Fruit fly (Drosophila melanogaster) whole organism, adult: ENCODE results near the gene SMC1.

Experiments
- CG11617 ChIP-seq: fragments of 200-800 bp; sonication (Bioruptor generic); optimal IDR thresholded peaks from 2 replicates; lab custom pipeline; 2017; ENCODE audit warnings: mild to moderate bottlenecking, missing biosample characterization, missing genetic modification reagents, missing genetic modification characterization
- CG12768 ChIP-seq: fragments of 200-800 bp; sonication (Bioruptor generic); optimal IDR thresholded peaks from 2 replicates; lab custom pipeline; 2017; ENCODE audit warnings: missing biosample characterization, missing genetic modification characterization, mild to moderate bottlenecking, moderate library complexity, missing genetic modification reagents
- CG14711 ChIP-seq: fragments of 200-800 bp; sonication (Bioruptor generic); optimal IDR thresholded peaks from 2 replicates; lab custom pipeline; 2018; ENCODE audit warnings: missing biosample characterization, mild to moderate bottlenecking, missing genetic modification characterization, moderate library complexity
- CG1620 ChIP-seq: fragments of 200-800 bp; sonication (Bioruptor generic); optimal IDR thresholded peaks from 2 replicates; lab custom pipeline; 2016; ENCODE audit warnings: missing biosample characterization, missing genetic modification characterization
- CG33017 ChIP-seq: fragments of 200-800 bp; sonication (Bioruptor generic); optimal IDR thresholded peaks from 2 replicates; lab custom pipeline; 2018; ENCODE audit warnings: missing biosample characterization, mild to moderate bottlenecking, missing genetic modification characterization, moderate library complexity
- CG5204 ChIP-seq: fragments of 200-800 bp; sonication (Bioruptor generic); optimal IDR thresholded peaks from 2 replicates; lab custom pipeline; 2016; ENCODE audit warnings: missing biosample characterization, missing genetic modification characterization
- CG7045 ChIP-seq: fragments of 200-800 bp; sonication (Bioruptor generic); optimal IDR thresholded peaks from 2 replicates; lab custom pipeline; 2017; ENCODE audit warnings: missing biosample characterization, mild to moderate bottlenecking, missing genetic modification characterization
- CG7101 ChIP-seq: fragments of 200-800 bp; sonication (Bioruptor generic); optimal IDR thresholded peaks from 2 replicates; lab custom pipeline; 2018; ENCODE audit warnings: missing biosample characterization, mild to moderate bottlenecking, missing genetic modification characterization, moderate library complexity
- Clk ChIP-seq: fragments of 200-800 bp; sonication (Bioruptor generic); optimal IDR thresholded peaks from 2 replicates; lab custom pipeline; 2017; ENCODE audit warnings: missing biosample characterization, missing genetic modification characterization
- Crg-1 ChIP-seq: fragments of 200-800 bp; sonication (Bioruptor generic); optimal IDR thresholded peaks from 2 replicates; lab custom pipeline; 2016; ENCODE audit warnings: missing biosample characterization, missing genetic modification characterization
- Hr96 ChIP-seq: fragments of 200-800 bp; sonication (Bioruptor generic); optimal IDR thresholded peaks from 2 replicates; lab custom pipeline; 2016; ENCODE audit warnings: missing biosample characterization, missing genetic modification characterization
- Mnt ChIP-seq: fragments of 200-800 bp; sonication (Bioruptor generic); optimal IDR thresholded peaks from 2 replicates; lab custom pipeline; 2016; ENCODE audit warnings: missing biosample characterization, mild to moderate bottlenecking, missing genetic modification characterization
- bab1 ChIP-seq: fragments of 200-800 bp; sonication (Bioruptor generic); optimal IDR thresholded peaks from 3 replicates; lab custom pipeline; 2019; ENCODE audit warnings: missing biosample characterization, mild to moderate bottlenecking, missing genetic modification characterization, moderate library complexity
- cic ChIP-seq: fragments of 200-800 bp; sonication (Bioruptor generic); optimal IDR thresholded peaks from 2 replicates; lab custom pipeline; 2017; ENCODE audit warnings: missing biosample characterization, mild to moderate bottlenecking, missing genetic modification characterization, moderate library complexity
- cnc ChIP-seq, 2 experiments: fragments of >200 bp; optimal IDR thresholded peaks; 2 replicates each; lab custom pipeline; 2017
- kay ChIP-seq: fragments of 200-800 bp; sonication (Bioruptor generic); peaks from one replicate; lab custom pipeline; 2016; ENCODE audit warnings: missing biosample characterization, missing genetic modification characterization, borderline replicate concordance
- ovo ChIP-seq: fragments of 200-800 bp; sonication (Bioruptor generic); optimal IDR thresholded peaks from 2 replicates; lab custom pipeline; 2016; ENCODE audit warnings: missing biosample characterization, missing genetic modification characterization
- pad ChIP-seq: fragments of 200-800 bp; sonication (Bioruptor generic); optimal IDR thresholded peaks from 3 replicates; lab custom pipeline; 2017; ENCODE audit warnings: missing biosample characterization, missing genetic modification characterization, mild to moderate bottlenecking, moderate library complexity, missing genetic modification reagents
- tj ChIP-seq: fragments of 200-800 bp; sonication (Bioruptor generic); optimal IDR thresholded peaks from 3 replicates; lab custom pipeline; 2017; ENCODE audit warnings: missing biosample characterization, mild to moderate bottlenecking, missing genetic modification characterization, moderate library complexity
- toe ChIP-seq: fragments of 200-800 bp; sonication (Bioruptor generic); optimal IDR thresholded peaks from 2 replicates; lab custom pipeline; 2016; ENCODE audit warnings: missing biosample characterization, missing genetic modification characterization

Gene SMC1

dm6 chr3R:24105312-24105902, 47.3 kb downstream of the SMC1 start, which contains the start of gene Syx1A:
Gene Syx1A, minus strand, starts transcription at chr3R:24105763.
- TF ChIP-seq CG1620, result peak; percentile 34
- peak; percentile 64 for TF ChIP-seq tj
- no peak for TF ChIP-seq kay
- TF ChIP-seq CG33017, result peak; percentile 33
- TF ChIP-seq cic (GFP tag; lab: Kevin White, UChicago), result peak; percentile 52
- TF ChIP-seq Clk (GFP tag; lab: Kevin White, UChicago), result no peak
- TF ChIP-seq CG12768, result no peak
- TF ChIP-seq CG11617 (GFP tag; lab: Kevin White, UChicago), result peak; percentile 34
- TF ChIP-seq ovo (GFP tag; lab: Kevin White, UChicago), result peak; percentile 26
- TF ChIP-seq bab1, result peak; percentile 49
- TF ChIP-seq Mnt, result peak; percentile 47
- peak; percentile 28 for TF ChIP-seq CG14711
- TF ChIP-seq Crg-1, result peak; percentile 34
- no peak for TF ChIP-seq pad (GFP tag; lab: Kevin White, UChicago)
- TF ChIP-seq Hr96 (GFP tag; lab: Kevin White, UChicago), result peak; percentile 19
- TF ChIP-seq CG5204, result peak; percentile 3
- TF ChIP-seq CG7101 (tag; lab: Kevin White, UChicago), result no peak

dm6 chr3R:24106059-24106631, 48.1 kb downstream of the SMC1 start:
- TF ChIP-seq Mnt (peak; percentile 88), cic (GFP tag; lab: Kevin White, UChicago) (peak; percentile 94), cnc (optimal IDR thresholded peaks at IDR 0.05; lab: Kevin White, UChicago) (no peak), CG12768 (peak; percentile 80), CG5204 (peak; percentile 62), ovo (GFP tag; lab: Kevin White, UChicago) (peak; percentile 5), bab1 (peak; percentile 87), Hr96 (GFP tag; lab: Kevin White, UChicago) (no peak), pad (GFP tag; lab: Kevin White, UChicago) (peak; percentile 44), kay (no peak), tj (no peak), CG14711 (peak; percentile 68), CG11617 (GFP tag; lab: Kevin White, UChicago) (peak; percentile 60), CG33017 (peak; percentile 77), Clk (GFP tag; lab: Kevin White, UChicago) (no peak), CG7101 (tag; lab: Kevin White, UChicago) (peak; percentile 78), CG1620 (peak; percentile 65), Crg-1 (peak; percentile 64), CG7045 (GFP tag; lab: Kevin White, UChicago) (peak; percentile 59), toe (GFP tag; lab: Kevin White, UChicago) (peak; percentile 24)

- no peak for TF ChIP-seq CG1620
- TF ChIP-seq CG7101 (tag; lab: Kevin White, UChicago), result no peak
- TF ChIP-seq kay, result no peak
- TF ChIP-seq Crg-1, result no peak
- no peak for TF ChIP-seq CG11617 (GFP tag; lab: Kevin White, UChicago)
- TF ChIP-seq CG12768, result no peak
- no peak for TF ChIP-seq cnc (optimal IDR thresholded peaks at IDR 0.05; lab: Kevin White, UChicago)
- no peak for TF ChIP-seq Hr96 (GFP tag; lab: Kevin White, UChicago)
- no peak for TF ChIP-seq CG33017
- TF ChIP-seq CG7045 (GFP tag; lab: Kevin White, UChicago), result no peak
- TF ChIP-seq cic (GFP tag; lab: Kevin White, UChicago), result no peak
- TF ChIP-seq bab1, result no peak
- no peak for TF ChIP-seq CG14711
- no peak for TF ChIP-seq CG5204
- TF ChIP-seq Clk (GFP tag; lab: Kevin White, UChicago), result no peak
- TF ChIP-seq pad (GFP tag; lab: Kevin White, UChicago), result no peak
- TF ChIP-seq tj, result no peak
- no peak for TF ChIP-seq ovo (GFP tag; lab: Kevin White, UChicago)
Measured at dm6 chr3R:24106879-24107441, 48.9 kb downstream of the SMC1 start, which contains the start of gene CG10694. Gene CG10694, plus strand, starts transcription at chr3R:24107391.

dm6 chr3R:24108902-24109389, 50.9 kb downstream of the SMC1 start, which contains the start of the genes eIF4EHP and CG18428:
Gene eIF4EHP, minus strand, starts transcription at chr3R:24108960.
Gene CG18428, plus strand, starts transcription at chr3R:24109336.
- TF ChIP-seq CG7045 (GFP tag; lab: Kevin White, UChicago) (peak; percentile 100), CG5204 (peak; percentile 98), CG1620 (peak; percentile 96), CG11617 (GFP tag; lab: Kevin White, UChicago) (peak; percentile 100), Mnt (peak; percentile 97), tj (peak; percentile 97), Crg-1 (peak; percentile 98), Hr96 (GFP tag; lab: Kevin White, UChicago) (peak; percentile 95), CG33017 (peak; percentile 100), kay (no peak), toe (GFP tag; lab: Kevin White, UChicago) (peak; percentile 98), cic (GFP tag; lab: Kevin White, UChicago) (peak; percentile 98), pad (GFP tag; lab: Kevin White, UChicago) (peak; percentile 95), bab1 (peak; percentile 99), Clk (GFP tag; lab: Kevin White, UChicago) (peak; percentile 99), CG7101 (tag; lab: Kevin White, UChicago) (peak; percentile 100), ovo (GFP tag; lab: Kevin White, UChicago) (peak; percentile 100), CG14711 (peak; percentile 99), cnc (optimal IDR thresholded peaks at IDR 0.05; lab: Kevin White, UChicago) (no peak), CG12768 (peak; percentile 100)
